Worm (Caenorhabditis elegans): Measurements from ENCODE around the gene C16D2.1.

DNA sequence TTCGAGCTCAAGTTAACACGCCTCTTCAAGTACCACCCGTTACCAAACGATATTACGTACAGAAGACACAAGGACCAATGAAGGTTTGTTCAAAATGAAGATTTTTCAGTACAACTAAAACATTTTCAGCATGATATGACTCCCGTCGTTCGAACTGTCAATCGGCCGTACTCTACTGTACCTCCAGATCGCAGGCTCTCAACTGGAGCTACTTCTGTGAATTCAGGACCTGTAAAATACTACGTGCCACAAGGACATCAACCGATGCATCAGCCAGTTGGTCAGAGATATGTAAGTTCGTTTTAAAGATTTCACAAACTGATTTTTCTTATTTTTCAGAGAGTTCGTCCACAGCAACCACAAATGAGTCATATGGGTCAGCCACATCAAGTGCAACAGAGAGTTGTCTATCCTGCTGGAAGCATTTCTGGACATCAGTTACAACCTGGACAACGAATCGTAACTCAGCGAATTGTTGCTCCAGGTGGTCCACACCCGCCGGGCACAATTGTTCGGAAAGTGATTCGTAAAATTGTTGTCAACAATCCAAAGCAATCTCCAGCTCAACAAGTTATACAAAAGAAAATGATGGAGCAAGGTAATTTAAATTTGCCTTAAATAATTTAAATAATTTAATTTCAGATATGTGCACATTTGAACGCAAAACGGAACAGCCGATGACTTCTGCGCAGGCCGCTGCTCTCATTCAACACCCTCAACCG is 40.2 kb downstream of the C16D2.1 start:
- no peak for TF ChIP-seq ceh-63 (GFP tag; optimal IDR thresholded peaks at IDR 0.05)
- TF ChIP-seq lin-13 (GFP tag; optimal IDR thresholded peaks at IDR 0.05): no peak
- TF ChIP-seq nhr-11 (tag; optimal IDR thresholded peaks at IDR 0.05): no peak
- peak; percentile 14 for TF ChIP-seq aha-1 (tag; optimal IDR thresholded peaks at IDR 0.05)
- no peak for TF ChIP-seq tbx-2 (tag; optimal IDR thresholded peaks at IDR 0.05)
- no peak for TF ChIP-seq nhr-28 (tag; optimal IDR thresholded peaks at IDR 0.05)
- TF ChIP-seq snpc-4 (tag; optimal IDR thresholded peaks at IDR 0.05): no peak
- TF ChIP-seq lin-39 (tag; optimal IDR thresholded peaks at IDR 0.05): no peak

Measured in whole organism, L1 larva.